Fruit fly (Drosophila melanogaster): ENCODE data around the gene Dfd.

dm6 chr3R:6776797-6777196 lies 14.8 kb upstream of the Dfd start:
- TF ChIP-seq CG8319 (GFP tag; optimal IDR thresholded peaks at IDR 0.05) (no peak), Hr39 (GFP tag; optimal IDR thresholded peaks at IDR 0.05) (no peak), OdsH (GFP tag; optimal IDR thresholded peaks at IDR 0.05) (no peak), CG7368 (GFP tag; optimal IDR thresholded peaks at IDR 0.05) (no peak)
